Worm (Caenorhabditis elegans) whole organism, L1 larva: ENCODE data around the gene M04G7.2.

Experiments
- aly-2 ChIP-seq: fragments of 150-350 bp; optimal IDR thresholded peaks from 2 replicates; lab custom pipeline; 2014; ENCODE audit warnings: missing biosample characterization, missing genetic modification characterization
- ceh-82 ChIP-seq, 3 experiments: fragments of 150-350 bp in 1 of 3; sonication (generic microtip) in 2 of 3; optimal IDR thresholded peaks; 2 replicates each; lab custom pipeline; 2014 to 2017; ENCODE audit warnings: missing biosample characterization in 3 of 3, missing genetic modification characterization in 3 of 3
- efl-1 ChIP-seq, 4 experiments: fragments of 150-350 bp; optimal IDR thresholded peaks in 3 of 4; peaks in 1 of 4; 1 replicate in 1 of 4; 2 replicates in 3 of 4; lab custom pipeline; 2014; ENCODE audit warnings: missing biosample characterization in 2 of 4, missing genetic modification characterization in 2 of 4, missing genetic modification reagents in 2 of 4
- elt-3 ChIP-seq, 6 experiments: fragments of 150-350 bp in 1 of 6; sonication (generic microtip); optimal IDR thresholded peaks; 2 replicates each; lab custom pipeline; 2017 to 2018; ENCODE audit warnings: missing biosample characterization in 6 of 6, missing genetic modification characterization in 6 of 6, inconsistent platforms in 1 of 6
- lir-3 ChIP-seq: sonication (generic microtip); optimal IDR thresholded peaks from 2 replicates; lab custom pipeline; 2016; ENCODE audit warnings: mild to moderate bottlenecking, missing genetic modification characterization, moderate library complexity, missing compliant biosample characterization; ENCODE audit not compliant: poor library complexity
- nhr-77 ChIP-seq: fragments of 150-350 bp; optimal IDR thresholded peaks from 2 replicates; lab custom pipeline; 2014; ENCODE audit warnings: missing biosample characterization, missing genetic modification characterization
- pqm-1 ChIP-seq: sonication (generic microtip); optimal IDR thresholded peaks from 3 replicates; lab custom pipeline; 2017; ENCODE audit warnings: missing biosample characterization, missing genetic modification characterization
- rnt-1 ChIP-seq: sonication (generic microtip); optimal IDR thresholded peaks from 2 replicates; lab custom pipeline; 2016; ENCODE audit warnings: mild to moderate bottlenecking, missing genetic modification characterization, moderate library complexity, missing compliant biosample characterization

DNA sequence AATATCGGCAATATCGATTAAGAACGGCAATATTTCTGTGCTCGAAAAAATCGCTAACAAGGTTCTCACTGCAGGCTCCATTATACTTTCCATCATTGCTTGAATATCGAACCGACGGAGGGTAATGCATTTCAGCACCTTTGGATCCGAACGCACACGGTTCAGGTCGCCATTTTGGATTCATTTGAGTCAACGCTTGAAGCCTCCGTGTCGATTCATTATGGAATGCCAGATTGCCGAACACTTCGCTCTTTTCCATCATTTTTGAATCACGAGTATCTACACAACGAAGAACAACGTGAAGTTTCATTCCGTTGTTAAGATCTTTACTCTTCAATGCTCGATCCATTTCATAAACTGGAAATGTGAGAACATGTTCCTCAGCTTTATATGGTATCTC, 38.7 kb downstream of the M04G7.2 start:
- TF ChIP-seq ceh-82 (tag; optimal IDR thresholded peaks at IDR 0.05; lab: Kevin White, UChicago) (no peak), aly-2 (tag; lab: Kevin White, UChicago) (no peak), elt-3 (tag; optimal IDR thresholded peaks at IDR 0.05; lab: Kevin White, UChicago) (no peak), pqm-1 (tag; lab: Kevin White, UChicago) (no peak), lir-3 (tag; lab: Kevin White, UChicago) (no peak), efl-1 (optimal IDR thresholded peaks at IDR 0.05; lab: Kevin White, UChicago) (no peak), efl-1 (GFP tag; optimal IDR thresholded peaks at IDR 0.05 in 1 of 2; lab: Kevin White, UChicago) (no peak), nhr-77 (tag; lab: Kevin White, UChicago) (no peak), rnt-1 (tag; lab: Kevin White, UChicago) (no peak)
